Fruit fly (Drosophila melanogaster) whole organism, pupa: ENCODE results near the gene CG33641.

Experiments used
- CG15710 ChIP-seq: fragments of 200-800 bp; sonication (Bioruptor generic); optimal IDR thresholded peaks from 2 replicates; lab custom pipeline; 2018; ENCODE audit warnings: missing biosample characterization, mild to moderate bottlenecking, missing genetic modification characterization, moderate library complexity
- CG17806 ChIP-seq: fragments of 200-800 bp; sonication (Bioruptor generic); optimal IDR thresholded peaks from 2 replicates; lab custom pipeline; 2018; ENCODE audit warnings: missing biosample characterization, mild to moderate bottlenecking, missing genetic modification characterization, moderate library complexity
- CG32121 ChIP-seq: fragments of 200-800 bp; sonication (Bioruptor generic); IDR thresholded peaks from 2 replicates; pipeline ENCODE4 v1.3.6; 2022; ENCODE audit warnings: missing biosample characterization, missing genetic modification characterization
- CG34367 ChIP-seq: fragments of 200-800 bp; sonication (Bioruptor generic); optimal IDR thresholded peaks from 2 replicates; lab custom pipeline; 2018; ENCODE audit warnings: missing biosample characterization, mild to moderate bottlenecking, missing genetic modification characterization
- CG4496 ChIP-seq: fragments of 200-800 bp; sonication (Bioruptor generic); IDR thresholded peaks from 3 replicates; pipeline ENCODE4 v1.3.6; 2022; ENCODE audit warnings: missing biosample characterization, missing genetic modification characterization
- CG8159 ChIP-seq: fragments of 200-800 bp; sonication (Bioruptor generic); optimal IDR thresholded peaks from 3 replicates; lab custom pipeline; 2018; ENCODE audit warnings: missing biosample characterization, mild to moderate bottlenecking, missing genetic modification characterization, moderate library complexity
- CG8301 ChIP-seq: fragments of 200-800 bp; sonication (Bioruptor generic); optimal IDR thresholded peaks from 2 replicates; lab custom pipeline; 2018; ENCODE audit warnings: missing biosample characterization, mild to moderate bottlenecking, missing genetic modification characterization
- CG9948 ChIP-seq: fragments of 200-800 bp; sonication (Bioruptor generic); optimal IDR thresholded peaks from 2 replicates; lab custom pipeline; 2018; ENCODE audit warnings: missing biosample characterization, mild to moderate bottlenecking, missing genetic modification characterization, moderate library complexity
- D1 ChIP-seq: fragments of 200-800 bp; sonication (Bioruptor generic); optimal IDR thresholded peaks from 2 replicates; lab custom pipeline; 2018; ENCODE audit warnings: missing biosample characterization, mild to moderate bottlenecking, missing genetic modification characterization, moderate library complexity
- EcR ChIP-seq: fragments of 200-800 bp; sonication (Bioruptor generic); optimal IDR thresholded peaks from 3 replicates; lab custom pipeline; 2019; ENCODE audit warnings: missing biosample characterization, missing genetic modification characterization, mild to moderate bottlenecking, moderate library complexity, missing genetic modification reagents
- Ets98B ChIP-seq: fragments of 200-800 bp; sonication (Bioruptor generic); IDR thresholded peaks from 2 replicates; pipeline ENCODE4 v1.3.6; 2022; ENCODE audit warnings: missing biosample characterization, missing genetic modification characterization
- Pif1B ChIP-seq: fragments of 200-800 bp; sonication (Bioruptor generic); optimal IDR thresholded peaks from 3 replicates; lab custom pipeline; 2016; ENCODE audit warnings: missing biosample characterization, missing genetic modification characterization
- rn ChIP-seq: fragments of 200-800 bp; sonication (Bioruptor generic); IDR thresholded peaks from 2 replicates; pipeline ENCODE4 v1.3.6; 2022; ENCODE audit warnings: missing biosample characterization, missing genetic modification characterization

DNA sequence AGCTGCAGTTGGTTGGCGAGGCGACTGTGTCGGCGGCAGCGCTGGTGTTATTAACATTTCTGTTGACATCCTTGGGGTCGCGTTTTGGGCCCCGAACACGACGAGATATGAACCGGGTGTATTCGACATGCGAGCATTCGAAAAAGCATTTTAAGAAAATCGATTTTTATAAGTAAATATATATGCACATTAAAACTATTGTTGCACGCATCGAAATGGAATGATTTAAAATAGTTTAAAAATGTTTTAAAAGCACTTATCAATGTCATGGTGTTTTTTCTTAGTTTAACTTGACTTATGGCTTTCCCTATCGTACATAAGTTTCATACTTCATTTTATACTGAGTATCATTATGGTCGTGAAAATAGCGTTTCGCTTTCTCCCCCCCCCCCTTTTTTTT is 7.0 kb upstream of the CG33641 start:
- TF ChIP-seq CG32121 (GFP tag; lab: Robert Waterston, UW) (no peak), rn (GFP tag; lab: Robert Waterston, UW) (no peak), CG4496 (GFP tag; lab: Robert Waterston, UW) (no peak), Pif1B (GFP tag; lab: Kevin White, UChicago) (no peak), CG8301 (tag; lab: Kevin White, UChicago) (no peak), CG8159 (tag; lab: Kevin White, UChicago) (no peak), CG9948 (no peak), CG17806 (tag; lab: Kevin White, UChicago) (no peak), CG15710 (tag; lab: Kevin White, UChicago) (no peak), CG34367 (tag; lab: Kevin White, UChicago) (no peak), Ets98B (GFP tag; lab: Robert Waterston, UW) (no peak), D1 (tag; lab: Kevin White, UChicago) (no peak), EcR (GFP tag; lab: Kevin White, UChicago) (no peak)
